ENCODE assay signal across 1 fruit fly cellular context in the genomic region with DNA sequence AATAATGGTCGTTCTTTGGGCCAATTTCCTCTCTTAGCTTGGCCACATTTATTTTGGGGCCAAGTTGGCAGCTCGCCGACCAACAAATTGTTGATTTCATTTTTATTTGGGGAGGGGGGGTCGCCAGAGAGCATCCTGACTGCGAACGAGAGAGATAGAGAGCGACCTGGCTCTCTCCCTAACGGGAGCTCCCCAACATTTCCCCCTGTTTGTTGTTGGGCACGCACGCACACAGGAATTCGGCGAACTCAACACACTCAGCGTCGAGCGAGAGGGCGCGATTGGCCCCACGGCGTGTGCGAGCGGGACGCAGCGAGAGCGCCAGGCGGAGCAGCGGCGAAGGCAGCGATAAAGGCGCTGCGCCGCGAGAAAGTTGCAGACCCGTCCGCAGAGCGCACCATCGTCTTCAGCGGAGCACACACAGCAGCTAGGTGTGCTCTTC.
TF ChIP-seq lines count a peak whose summit lies in the region.

A gene (plus strand): TSS at position 400 of the 442 bp plus-strand sequence.

TF ChIP-seq in whole organism, embryonic, 481 proteins besides CTCF, POLR2A, EP300 and RAD21 (continued from another document and continues in another):
- TF ChIP-seq run (tag; optimal IDR thresholded peaks at IDR 0.05; lab: Kevin White, UChicago) (no peak), CG2678 (tag; optimal IDR thresholded peaks at IDR 0.05; lab: Kevin White, UChicago) (no peak), sens-2 (GFP tag; IDR thresholded peaks at IDR 0.05; lab: Robert Waterston, UW) (no peak), B-H2 (GFP tag; optimal IDR thresholded peaks at IDR 0.05; lab: Kevin White, UChicago) (no peak), bigmax (GFP tag; optimal IDR thresholded peaks at IDR 0.05; lab: Kevin White, UChicago) (no peak), tin (GFP tag; optimal IDR thresholded peaks at IDR 0.05; lab: Kevin White, UChicago) (no peak), Rfx (GFP tag; IDR thresholded peaks at IDR 0.05; lab: Robert Waterston, UW) (0 out of 2 replicates have a peak, but pooled peaks have one; percentile 9), vvl (GFP tag; IDR thresholded peaks at IDR 0.05; lab: Robert Waterston, UW) (no peak), kay (GFP tag; optimal IDR thresholded peaks at IDR 0.05; lab: Kevin White, UChicago) (no peak), dpn (GFP tag; optimal IDR thresholded peaks at IDR 0.05; lab: Kevin White, UChicago) (no peak), Hsf (GFP tag; optimal IDR thresholded peaks at IDR 0.05; lab: Kevin White, UChicago) (no peak), E2f2 (GFP tag; IDR thresholded peaks at IDR 0.05; lab: Robert Waterston, UW) (0 out of 2 replicates have a peak, but pooled peaks have one; percentile 33), Hr51 (GFP tag; optimal IDR thresholded peaks at IDR 0.05; lab: Kevin White, UChicago) (no peak), CG34224 (GFP tag; IDR thresholded peaks at IDR 0.05; lab: Robert Waterston, UW; ENCODE audit: partially characterized antibody) (peak; percentile 35; the same call in 1 of the 3 replicates), aop (GFP tag; IDR thresholded peaks at IDR 0.05; lab: Robert Waterston, UW) (no peak), fru (optimal IDR thresholded peaks at IDR 0.05; lab: Kevin White, UChicago) (no peak), repo (GFP tag; optimal IDR thresholded peaks at IDR 0.05; lab: Kevin White, UChicago) (peak; percentile 0), Ada2b (GFP tag; IDR thresholded peaks at IDR 0.05; lab: Robert Waterston, UW) (no peak), cas (GFP tag; IDR thresholded peaks at IDR 0.05; lab: Robert Waterston, UW) (no peak), eve (GFP tag; optimal IDR thresholded peaks at IDR 0.05; lab: Kevin White, UChicago) (no peak), h (optimal IDR thresholded peaks at IDR 0.05; lab: Kevin White, UChicago) (no peak), CG10267 (tag; optimal IDR thresholded peaks at IDR 0.05; lab: Kevin White, UChicago) (no peak), Opbp (GFP tag; IDR thresholded peaks at IDR 0.05; lab: Robert Waterston, UW; ENCODE audit: partially characterized antibody) (0 out of 3 replicates have a peak, but pooled peaks have one; percentile 16), ara (GFP tag; IDR thresholded peaks at IDR 0.05; lab: Robert Waterston, UW) (no peak), HLH54F (GFP tag; optimal IDR thresholded peaks at IDR 0.05; lab: Kevin White, UChicago) (no peak), CG15269 (tag; optimal IDR thresholded peaks at IDR 0.05; lab: Kevin White, UChicago) (no peak), CG3065 (GFP tag; optimal IDR thresholded peaks at IDR 0.05; lab: Kevin White, UChicago) (no peak), CG32772 (GFP tag; IDR thresholded peaks at IDR 0.05; lab: Robert Waterston, UW) (no peak), wek (GFP tag; optimal IDR thresholded peaks at IDR 0.05; lab: Kevin White, UChicago) (peak; percentile 49), hth (optimal IDR thresholded peaks at IDR 0.05; lab: Kevin White, UChicago) (no peak), eyg (GFP tag; optimal IDR thresholded peaks at IDR 0.05; lab: Kevin White, UChicago) (no peak), Sry-δ (GFP tag; optimal IDR thresholded peaks at IDR 0.05; lab: Kevin White, UChicago) (no peak), jing (GFP tag; optimal IDR thresholded peaks at IDR 0.05; lab: Kevin White, UChicago) (no peak), CG8478 (optimal IDR thresholded peaks at IDR 0.05; lab: Kevin White, UChicago) (peak; percentile 83), tap (tag; optimal IDR thresholded peaks at IDR 0.05; lab: Kevin White, UChicago) (no peak), CG31365 (tag; optimal IDR thresholded peaks at IDR 0.05; lab: Kevin White, UChicago) (no peak), amos (GFP tag; IDR thresholded peaks at IDR 0.05; lab: Robert Waterston, UW; ENCODE audit: partially characterized antibody) (no peak; the same call in 1 of the 2 replicates), row (GFP tag; IDR thresholded peaks at IDR 0.05; lab: Robert Waterston, UW) (peak; percentile 24; the same call in 1 of the 3 replicates), CG7556 (GFP tag; optimal IDR thresholded peaks at IDR 0.05; lab: Kevin White, UChicago) (no peak), CG15011 (GFP tag; optimal IDR thresholded peaks at IDR 0.05; lab: Kevin White, UChicago) (no peak), tgo (GFP tag; IDR thresholded peaks at IDR 0.05; lab: Robert Waterston, UW) (no peak), chn (GFP tag; optimal IDR thresholded peaks at IDR 0.05; lab: Kevin White, UChicago) (no peak), gsb-n (tag; optimal IDR thresholded peaks at IDR 0.05; lab: Kevin White, UChicago) (no peak), Meics (GFP tag; optimal IDR thresholded peaks at IDR 0.05; lab: Kevin White, UChicago) (no peak), Ssrp (tag; optimal IDR thresholded peaks at IDR 0.05; lab: Kevin White, UChicago) (no peak), tna (GFP tag; IDR thresholded peaks at IDR 0.05; lab: Robert Waterston, UW; ENCODE audit: partially characterized antibody) (no peak), Ravus (GFP tag; IDR thresholded peaks at IDR 0.05; lab: Robert Waterston, UW) (no peak), mld (GFP tag; IDR thresholded peaks at IDR 0.05; lab: Robert Waterston, UW; ENCODE audit: partially characterized antibody) (no peak), CG14441 (GFP tag; IDR thresholded peaks at IDR 0.05; lab: Robert Waterston, UW) (no peak), Sry-β (GFP tag; optimal IDR thresholded peaks at IDR 0.05; lab: Kevin White, UChicago) (no peak), CG11247 (GFP tag; IDR thresholded peaks at IDR 0.05; lab: Robert Waterston, UW) (no peak), pum (GFP tag; optimal IDR thresholded peaks at IDR 0.05; lab: Kevin White, UChicago) (no peak), sim (GFP tag; IDR thresholded peaks at IDR 0.05; lab: Robert Waterston, UW) (0 out of 2 replicates have a peak, but pooled peaks have one; percentile 27), TFAM (GFP tag; optimal IDR thresholded peaks at IDR 0.05; lab: Kevin White, UChicago) (no peak), CG14050 (GFP tag; IDR thresholded peaks at IDR 0.05; lab: Robert Waterston, UW) (no peak), Sox100B (GFP tag; optimal IDR thresholded peaks at IDR 0.05; lab: Kevin White, UChicago) (no peak), CG17612 (GFP tag; IDR thresholded peaks at IDR 0.05; lab: Robert Waterston, UW) (no peak), bsh (GFP tag; optimal IDR thresholded peaks at IDR 0.05; lab: Kevin White, UChicago) (peak in 1 of 2 experiments; percentile 38), CG10543 (GFP tag; optimal IDR thresholded peaks at IDR 0.05; lab: Kevin White, UChicago) (peak; percentile 73), CoRest (tag; optimal IDR thresholded peaks at IDR 0.05; lab: Kevin White, UChicago) (no peak), Fer2 (tag; optimal IDR thresholded peaks at IDR 0.05; lab: Kevin White, UChicago) (no peak), CG30020 (tag; optimal IDR thresholded peaks at IDR 0.05; lab: Kevin White, UChicago) (no peak), Awh (GFP tag; IDR thresholded peaks at IDR 0.05; lab: Robert Waterston, UW) (no peak), CG8924 (tag; optimal IDR thresholded peaks at IDR 0.05; lab: Kevin White, UChicago) (peak; percentile 7), Mes4 (GFP tag; optimal IDR thresholded peaks at IDR 0.05; lab: Kevin White, UChicago) (no peak), CG9727 (GFP tag; optimal IDR thresholded peaks at IDR 0.05; lab: Kevin White, UChicago) (no peak), CG13894 (tag; optimal IDR thresholded peaks at IDR 0.05; lab: Kevin White, UChicago) (no peak), ham (GFP tag; IDR thresholded peaks at IDR 0.05; lab: Robert Waterston, UW) (no peak), ap (GFP tag; IDR thresholded peaks at IDR 0.05; lab: Robert Waterston, UW) (no peak), CG3726 (GFP tag; IDR thresholded peaks at IDR 0.05; lab: Robert Waterston, UW) (no peak), CG10565 (GFP tag; optimal IDR thresholded peaks at IDR 0.05; lab: Kevin White, UChicago) (no peak), CG15601 (tag; optimal IDR thresholded peaks at IDR 0.05; lab: Kevin White, UChicago) (no peak), CrebB (tag; optimal IDR thresholded peaks at IDR 0.05; lab: Kevin White, UChicago) (no peak), toy (GFP tag; IDR thresholded peaks at IDR 0.05; lab: Robert Waterston, UW) (0 out of 2 replicates have a peak, but pooled peaks have one; percentile 32), CG10959 (GFP tag; IDR thresholded peaks at IDR 0.05; lab: Robert Waterston, UW) (no peak), crc (GFP tag; optimal IDR thresholded peaks at IDR 0.05; lab: Kevin White, UChicago) (no peak), cg (GFP tag; optimal IDR thresholded peaks at IDR 0.05; lab: Kevin White, UChicago) (peak; percentile 58), CG10366 (GFP tag; IDR thresholded peaks at IDR 0.05; lab: Robert Waterston, UW) (no peak), CG9215 (GFP tag; IDR thresholded peaks at IDR 0.05; lab: Robert Waterston, UW) (no peak), CG30403 (GFP tag; optimal IDR thresholded peaks at IDR 0.05; lab: Kevin White, UChicago) (no peak), Atf6 (GFP tag; IDR thresholded peaks at IDR 0.05; lab: Robert Waterston, UW) (no peak), dan (GFP tag; IDR thresholded peaks at IDR 0.05; lab: Robert Waterston, UW) (no peak), bcd (GFP tag; optimal IDR thresholded peaks at IDR 0.05; lab: Kevin White, UChicago) (no peak), CG10274 (GFP tag; optimal IDR thresholded peaks at IDR 0.05; lab: Kevin White, UChicago) (no peak), CG34422 (GFP tag; IDR thresholded peaks at IDR 0.05; lab: Robert Waterston, UW) (no peak), ems (GFP tag; optimal IDR thresholded peaks at IDR 0.05; lab: Kevin White, UChicago) (no peak), CG18476 (GFP tag; optimal IDR thresholded peaks at IDR 0.05; lab: Kevin White, UChicago) (no peak), ATbp (GFP tag; optimal IDR thresholded peaks at IDR 0.05; lab: Kevin White, UChicago) (no peak), lov (optimal IDR thresholded peaks at IDR 0.05; lab: Kevin White, UChicago) (no peak), lov (GFP tag; IDR thresholded peaks at IDR 0.05; lab: Robert Waterston, UW) (no peak), CG2116 (GFP tag; optimal IDR thresholded peaks at IDR 0.05; lab: Kevin White, UChicago) (no peak), CG10321 (GFP tag; IDR thresholded peaks at IDR 0.05; lab: Robert Waterston, UW) (peak; percentile 70), CG7839 (tag; optimal IDR thresholded peaks at IDR 0.05; lab: Kevin White, UChicago) (no peak), CHES-1-like (GFP tag; optimal IDR thresholded peaks at IDR 0.05; lab: Kevin White, UChicago) (no peak), oc (tag; optimal IDR thresholded peaks at IDR 0.05; lab: Kevin White, UChicago) (no peak), org-1 (GFP tag; optimal IDR thresholded peaks at IDR 0.05; lab: Kevin White, UChicago) (no peak), Dp (GFP tag; optimal IDR thresholded peaks at IDR 0.05; lab: Kevin White, UChicago) (peak; percentile 28), unc-4 (GFP tag; IDR thresholded peaks at IDR 0.05; lab: Robert Waterston, UW; ENCODE audit: partially characterized antibody) (0 out of 2 replicates have a peak, but pooled peaks have one; percentile 26), Nf-YC (tag; optimal IDR thresholded peaks at IDR 0.05; lab: Kevin White, UChicago) (peak; percentile 48), CG17361 (GFP tag; IDR thresholded peaks at IDR 0.05; lab: Robert Waterston, UW) (no peak), CG2712 (tag; optimal IDR thresholded peaks at IDR 0.05; lab: Kevin White, UChicago) (no peak), CG15514 (GFP tag; optimal IDR thresholded peaks at IDR 0.05; lab: Kevin White, UChicago) (no peak), nau (GFP tag; optimal IDR thresholded peaks at IDR 0.05; lab: Kevin White, UChicago) (peak; percentile 3), Hey (tag; optimal IDR thresholded peaks at IDR 0.05; lab: Kevin White, UChicago) (no peak), slbo (GFP tag; IDR thresholded peaks at IDR 0.05; lab: Robert Waterston, UW) (no peak), tll (GFP tag; optimal IDR thresholded peaks at IDR 0.05; lab: Kevin White, UChicago) (no peak), CG11695 (GFP tag; IDR thresholded peaks at IDR 0.05; lab: Robert Waterston, UW) (0 out of 3 replicates have a peak, but pooled peaks have one; percentile 28), Aef1 (GFP tag; IDR thresholded peaks at IDR 0.05; lab: Robert Waterston, UW) (peak; percentile 41; the same call in 1 of the 3 replicates), bowl (GFP tag; IDR thresholded peaks at IDR 0.05; lab: Robert Waterston, UW) (no peak), psq (GFP tag; optimal IDR thresholded peaks at IDR 0.05; lab: Kevin White, UChicago) (no peak), klu (GFP tag; IDR thresholded peaks at IDR 0.05; lab: Robert Waterston, UW) (no peak), CG2129 (GFP tag; IDR thresholded peaks at IDR 0.05; lab: Robert Waterston, UW; ENCODE audit: partially characterized antibody) (no peak), prd (optimal IDR thresholded peaks at IDR 0.05; lab: Kevin White, UChicago) (no peak), prd (GFP tag; IDR thresholded peaks at IDR 0.05; lab: Robert Waterston, UW) (no peak), odd (GFP tag; optimal IDR thresholded peaks at IDR 0.05; lab: Kevin White, UChicago) (no peak), CG2889 (GFP tag; IDR thresholded peaks at IDR 0.05; lab: Robert Waterston, UW) (no peak), CG16813 (GFP tag; IDR thresholded peaks at IDR 0.05; lab: Robert Waterston, UW; ENCODE audit: partially characterized antibody) (0 out of 3 replicates have a peak, but pooled peaks have one; percentile 21), CG10431 (GFP tag; optimal IDR thresholded peaks at IDR 0.05; lab: Kevin White, UChicago) (no peak), CG18262 (tag; optimal IDR thresholded peaks at IDR 0.05; lab: Kevin White, UChicago) (no peak), CG3995 (GFP tag; optimal IDR thresholded peaks at IDR 0.05; lab: Kevin White, UChicago) (no peak), gfzf (GFP tag; optimal IDR thresholded peaks at IDR 0.05; lab: Kevin White, UChicago) (peak; percentile 55), inv (GFP tag; IDR thresholded peaks at IDR 0.05; lab: Robert Waterston, UW; ENCODE audit: partially characterized antibody) (no peak), sug (tag; optimal IDR thresholded peaks at IDR 0.05; lab: Kevin White, UChicago) (no peak), dimm (GFP tag; IDR thresholded peaks at IDR 0.05; lab: Robert Waterston, UW) (no peak), ranshi (GFP tag; IDR thresholded peaks at IDR 0.05; lab: Robert Waterston, UW) (peak; percentile 19; the same call in 1 of the 2 replicates), HHEX (GFP tag; optimal IDR thresholded peaks at IDR 0.05; lab: Kevin White, UChicago) (no peak), CG16863 (GFP tag; optimal IDR thresholded peaks at IDR 0.05; lab: Kevin White, UChicago) (no peak), CG11456 (GFP tag; IDR thresholded peaks at IDR 0.05; lab: Robert Waterston, UW) (no peak), pros (GFP tag; optimal IDR thresholded peaks at IDR 0.05; lab: Kevin White, UChicago) (no peak), trem (tag; optimal IDR thresholded peaks at IDR 0.05; lab: Kevin White, UChicago) (peak; percentile 95)
